Worm (Caenorhabditis elegans) whole organism, L1 larva: Measurements from ENCODE around the gene ZC412.3.

Experiments
- C34B4.2 ChIP-seq: sonication (generic microtip); optimal IDR thresholded peaks from 2 replicates; lab custom pipeline; 2017; ENCODE audit warnings: mild to moderate bottlenecking, missing genetic modification characterization, missing compliant biosample characterization
- F16B12.6 ChIP-seq: fragments of 150-350 bp; optimal IDR thresholded peaks from 2 replicates; lab custom pipeline; 2014; ENCODE audit warnings: missing biosample characterization, missing genetic modification characterization
- aha-1 ChIP-seq: fragments of 150-350 bp; optimal IDR thresholded peaks from 2 replicates; lab custom pipeline; 2014; ENCODE audit warnings: missing biosample characterization, missing genetic modification characterization
- ama-1 ChIP-seq: fragments of 150-350 bp; optimal IDR thresholded peaks from 2 replicates; lab custom pipeline; 2014
- blmp-1 ChIP-seq: fragments of 150-350 bp; optimal IDR thresholded peaks from 2 replicates; lab custom pipeline; 2014; ENCODE audit warnings: missing biosample characterization, missing genetic modification characterization
- ceh-8 ChIP-seq: fragments of 200-800 bp; sonication (Bioruptor generic); optimal IDR thresholded peaks from 2 replicates; lab custom pipeline; 2018; ENCODE audit warnings: mild to moderate bottlenecking, missing genetic modification characterization, moderate library complexity, missing compliant biosample characterization
- ceh-82 ChIP-seq, 3 experiments: fragments of 150-350 bp in 1 of 3; sonication (generic microtip) in 2 of 3; optimal IDR thresholded peaks; 2 replicates each; lab custom pipeline; 2014 to 2017; ENCODE audit warnings: missing biosample characterization in 3 of 3, missing genetic modification characterization in 3 of 3
- ceh-90 ChIP-seq: sonication (generic microtip); optimal IDR thresholded peaks from 2 replicates; lab custom pipeline; 2016; ENCODE audit warnings: missing genetic modification characterization, missing compliant biosample characterization
- ces-1 ChIP-seq: fragments of 150-350 bp; optimal IDR thresholded peaks from 2 replicates; lab custom pipeline; 2014; ENCODE audit warnings: missing biosample characterization, missing genetic modification reagents, missing genetic modification characterization
- dpl-1 ChIP-seq, 3 experiments: fragments of 150-350 bp in 2 of 3; sonication (generic microtip) in 1 of 3; optimal IDR thresholded peaks; 2 replicates each; lab custom pipeline; 2014 to 2017; ENCODE audit warnings: missing biosample characterization in 3 of 3, missing genetic modification characterization in 3 of 3, missing genetic modification reagents in 3 of 3
- dsc-1 ChIP-seq: sonication (generic microtip); optimal IDR thresholded peaks from 2 replicates; lab custom pipeline; 2016; ENCODE audit warnings: mild to moderate bottlenecking, missing genetic modification characterization, missing compliant biosample characterization
- efl-1 ChIP-seq, 4 experiments: fragments of 150-350 bp; optimal IDR thresholded peaks in 3 of 4; peaks in 1 of 4; 1 replicate in 1 of 4; 2 replicates in 3 of 4; lab custom pipeline; 2014; ENCODE audit warnings: missing biosample characterization in 2 of 4, missing genetic modification characterization in 2 of 4, missing genetic modification reagents in 2 of 4
- egl-27 ChIP-seq, 2 experiments: fragments of 150-350 bp in 1 of 2; sonication (generic microtip); optimal IDR thresholded peaks; 3 replicates each; lab custom pipeline; 2017 to 2018; ENCODE audit warnings: missing biosample characterization in 2 of 2, missing genetic modification characterization in 2 of 2, missing genetic modification reagents in 2 of 2
- elt-2 ChIP-seq: sonication (generic microtip); optimal IDR thresholded peaks from 2 replicates; lab custom pipeline; 2016; ENCODE audit warnings: missing genetic modification characterization, mild to moderate bottlenecking, inconsistent platforms, missing compliant biosample characterization, missing genetic modification reagents
- elt-3 ChIP-seq, 6 experiments: fragments of 150-350 bp in 1 of 6; sonication (generic microtip); optimal IDR thresholded peaks; 2 replicates each; lab custom pipeline; 2017 to 2018; ENCODE audit warnings: missing biosample characterization in 6 of 6, missing genetic modification characterization in 6 of 6, inconsistent platforms in 1 of 6
- fkh-10 ChIP-seq: sonication (generic microtip); optimal IDR thresholded peaks from 2 replicates; lab custom pipeline; 2017; ENCODE audit warnings: missing biosample characterization, missing genetic modification reagents, missing genetic modification characterization
- hlh-17 ChIP-seq: fragments of 200-800 bp; sonication (Bioruptor generic); optimal IDR thresholded peaks from 2 replicates; lab custom pipeline; 2018; ENCODE audit warnings: missing genetic modification characterization, mild to moderate bottlenecking, missing compliant biosample characterization, moderate library complexity, borderline replicate concordance
- lin-13 ChIP-seq: fragments of 150-350 bp; optimal IDR thresholded peaks from 2 replicates; lab custom pipeline; 2014; ENCODE audit warnings: missing biosample characterization, missing genetic modification reagents, missing genetic modification characterization
- lin-14 ChIP-seq: fragments of 200-800 bp; sonication (Bioruptor generic); optimal IDR thresholded peaks from 2 replicates; lab custom pipeline; 2018; ENCODE audit warnings: mild to moderate bottlenecking, missing genetic modification characterization, moderate library complexity, missing compliant biosample characterization
- lin-35 ChIP-seq, 2 experiments: fragments of 150-350 bp; optimal IDR thresholded peaks; 2 replicates each; lab custom pipeline; 2014; ENCODE audit warnings: missing biosample characterization in 2 of 2, missing genetic modification characterization in 2 of 2, missing genetic modification reagents in 2 of 2
- lin-39 ChIP-seq: fragments of 150-350 bp; optimal IDR thresholded peaks from 2 replicates; lab custom pipeline; 2014; ENCODE audit warnings: missing biosample characterization, missing genetic modification reagents, missing genetic modification characterization
- lsy-2 ChIP-seq, 2 experiments: fragments of 150-350 bp; optimal IDR thresholded peaks; 2 replicates each; lab custom pipeline; 2014; ENCODE audit warnings: missing biosample characterization in 2 of 2, missing genetic modification characterization in 2 of 2
- mab-9 ChIP-seq: fragments of 200-800 bp; sonication (Bioruptor generic); IDR thresholded peaks from 2 replicates; pipeline ENCODE4 v1.3.6; 2022; ENCODE audit warnings: missing genetic modification reagents, missing genetic modification characterization, missing compliant biosample characterization
- nhr-19 ChIP-seq: fragments of 200-800 bp; sonication (Bioruptor generic); conservative IDR thresholded peaks from 2 replicates; pipeline ENCODE4 v1.3.6; 2022; ENCODE audit warnings: missing genetic modification characterization, missing compliant biosample characterization
- nhr-20 ChIP-seq: sonication (generic microtip); optimal IDR thresholded peaks from 2 replicates; lab custom pipeline; 2016; ENCODE audit warnings: mild to moderate bottlenecking, missing genetic modification characterization, missing compliant biosample characterization
- nhr-28 ChIP-seq: fragments of 150-350 bp; optimal IDR thresholded peaks from 2 replicates; lab custom pipeline; 2014; ENCODE audit warnings: missing biosample characterization, missing genetic modification characterization
- nhr-47 ChIP-seq: sonication (generic microtip); optimal IDR thresholded peaks from 2 replicates; lab custom pipeline; 2016; ENCODE audit warnings: mild to moderate bottlenecking, missing genetic modification characterization, moderate library complexity, missing compliant biosample characterization
- nhr-71 ChIP-seq: sonication (generic microtip); optimal IDR thresholded peaks from 2 replicates; lab custom pipeline; 2016; ENCODE audit warnings: mild to moderate bottlenecking, missing genetic modification characterization, moderate library complexity, missing compliant biosample characterization
- nhr-76 ChIP-seq: sonication (generic microtip); optimal IDR thresholded peaks from 2 replicates; lab custom pipeline; 2017; ENCODE audit warnings: missing biosample characterization, missing genetic modification characterization
- nhr-77 ChIP-seq: fragments of 150-350 bp; optimal IDR thresholded peaks from 2 replicates; lab custom pipeline; 2014; ENCODE audit warnings: missing biosample characterization, missing genetic modification characterization
- nhr-84 ChIP-seq: sonication (generic microtip); optimal IDR thresholded peaks from 2 replicates; lab custom pipeline; 2017; ENCODE audit warnings: missing biosample characterization, missing genetic modification characterization
- nhr-85 ChIP-seq: sonication (generic microtip); peaks from one replicate; lab custom pipeline; 2016; ENCODE audit warnings: missing genetic modification characterization, inconsistent platforms, missing compliant biosample characterization
- pax-3 ChIP-seq: fragments of 200-800 bp; sonication (Bioruptor generic); optimal IDR thresholded peaks from 2 replicates; lab custom pipeline; 2018; ENCODE audit warnings: mild to moderate bottlenecking, missing genetic modification characterization, moderate library complexity, missing compliant biosample characterization
- rnt-1 ChIP-seq: sonication (generic microtip); optimal IDR thresholded peaks from 2 replicates; lab custom pipeline; 2016; ENCODE audit warnings: mild to moderate bottlenecking, missing genetic modification characterization, moderate library complexity, missing compliant biosample characterization
- snpc-4 ChIP-seq: fragments of 150-350 bp; optimal IDR thresholded peaks from 2 replicates; lab custom pipeline; 2014; ENCODE audit warnings: missing biosample characterization, missing genetic modification characterization
- snu-23 ChIP-seq: sonication (generic microtip); optimal IDR thresholded peaks from 2 replicates; lab custom pipeline; 2016; ENCODE audit warnings: missing genetic modification characterization, missing compliant biosample characterization
- sptf-1 ChIP-seq: fragments of 150-350 bp; optimal IDR thresholded peaks from 2 replicates; lab custom pipeline; 2014; ENCODE audit warnings: missing biosample characterization, missing genetic modification characterization
- swsn-7 ChIP-seq: sonication (generic microtip); optimal IDR thresholded peaks from 2 replicates; lab custom pipeline; 2016; ENCODE audit warnings: missing genetic modification characterization, missing compliant biosample characterization
- unc-98 ChIP-seq: fragments of 200-800 bp; sonication (Bioruptor generic); IDR thresholded peaks from 2 replicates; pipeline ENCODE4 v1.3.6; 2022; ENCODE audit warnings: missing genetic modification characterization, missing compliant biosample characterization
- xbp-1 ChIP-seq: sonication (generic microtip); optimal IDR thresholded peaks from 2 replicates; lab custom pipeline; 2016; ENCODE audit warnings: missing genetic modification characterization, missing compliant biosample characterization
- ztf-11 ChIP-seq, 2 experiments: sonication (generic microtip); optimal IDR thresholded peaks; 2 replicates each; lab custom pipeline; 2016 to 2017; ENCODE audit warnings: missing genetic modification characterization in 2 of 2, missing biosample characterization in 1 of 2, missing compliant biosample characterization in 1 of 2

ZC412.3 gene

DNA sequence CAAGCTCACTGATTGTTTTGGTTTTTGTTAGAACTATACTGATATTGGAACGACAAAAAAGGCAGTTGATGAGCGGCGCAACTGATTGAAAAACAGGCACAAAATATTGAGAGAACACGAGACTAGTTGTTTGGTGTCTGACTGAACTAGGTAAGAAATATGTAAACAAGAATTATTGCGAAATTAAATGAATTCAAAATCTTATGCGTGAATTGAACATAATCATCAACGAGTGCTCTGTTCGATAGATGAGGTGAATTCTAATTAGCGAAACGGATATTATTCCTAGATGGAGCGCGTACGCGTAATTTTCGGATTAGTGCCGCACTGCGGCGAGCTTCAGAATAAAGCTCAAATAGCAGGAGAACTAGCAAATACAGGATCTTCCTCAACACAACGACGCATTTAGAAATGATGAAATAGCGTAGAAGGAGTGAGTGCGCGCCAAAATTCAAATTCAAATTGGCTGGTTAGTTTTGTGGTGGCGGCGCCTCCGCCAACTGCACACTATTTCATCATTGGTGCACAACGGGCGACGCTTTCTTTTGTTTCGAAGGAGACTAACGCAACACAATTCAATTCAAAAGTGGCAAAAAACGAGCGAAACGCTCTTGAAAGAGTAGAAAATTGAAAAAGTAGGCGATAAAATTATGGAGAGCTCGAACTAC is 39.1 kb downstream of the ZC412.3 start:
- TF ChIP-seq lin-35 (GFP tag; optimal IDR thresholded peaks at IDR 0.05; lab: Kevin White, UChicago) (peak in 1 of 2 experiments; percentile 7), nhr-84 (tag; lab: Kevin White, UChicago) (no peak), lin-14 (GFP tag; lab: Kevin White, UChicago) (peak; percentile 23), ceh-90 (tag; lab: Kevin White, UChicago) (no peak), efl-1 (optimal IDR thresholded peaks at IDR 0.05; lab: Kevin White, UChicago) (peak in 1 of 2 experiments; percentile 19), efl-1 (GFP tag; optimal IDR thresholded peaks at IDR 0.05 in 1 of 2; lab: Kevin White, UChicago) (peak; percentile 6 to 85), dpl-1 (GFP tag; optimal IDR thresholded peaks at IDR 0.05; lab: Kevin White, UChicago) (peak in 1 of 3 experiments; percentile 5), unc-98 (no peak), ceh-82 (tag; optimal IDR thresholded peaks at IDR 0.05; lab: Kevin White, UChicago) (peak in 1 of 3 experiments; percentile 26), fkh-10 (GFP tag; lab: Kevin White, UChicago) (peak; percentile 59), snu-23 (GFP tag; lab: Kevin White, UChicago) (no peak)
- TF ChIP-seq, all 84 proteins: peak for 6

ce11 chrV:14831460-14832120 is 39.8 kb downstream of the ZC412.3 start:
- TF ChIP-seq snpc-4 = no peak
- TF ChIP-seq mab-9 (GFP tag; lab: Robert Waterston, UW) = no peak
- TF ChIP-seq dsc-1 (tag; lab: Kevin White, UChicago) = no peak
- no peak for TF ChIP-seq aha-1 (tag; lab: Kevin White, UChicago)
- TF ChIP-seq nhr-20 (tag; lab: Kevin White, UChicago) = peak; percentile 36
- peak; percentile 58 for TF ChIP-seq nhr-19 (GFP tag; lab: Robert Waterston, UW)
- peak; percentile 1 for TF ChIP-seq xbp-1
- peak; percentile 62 for TF ChIP-seq lin-14 (GFP tag; lab: Kevin White, UChicago)
- TF ChIP-seq snu-23 (GFP tag; lab: Kevin White, UChicago) = peak; percentile 2
- no peak for TF ChIP-seq ztf-11 (tag; optimal IDR thresholded peaks at IDR 0.05; lab: Kevin White, UChicago)
- no peak for TF ChIP-seq nhr-76 (tag; lab: Kevin White, UChicago)
- TF ChIP-seq nhr-47 (tag; lab: Kevin White, UChicago) = peak; percentile 16
- no peak for TF ChIP-seq C34B4.2
- peak; percentile 75 for TF ChIP-seq blmp-1 (tag; lab: Kevin White, UChicago)
- TF ChIP-seq elt-3 (tag; optimal IDR thresholded peaks at IDR 0.05; lab: Kevin White, UChicago) = peak in 3 of 6 experiments; percentile 15 to 70 (median 55)
- TF ChIP-seq egl-27 (tag; optimal IDR thresholded peaks at IDR 0.05; lab: Kevin White, UChicago) = no peak
- no peak for TF ChIP-seq lsy-2 (tag; optimal IDR thresholded peaks at IDR 0.05; lab: Kevin White, UChicago)
- TF ChIP-seq swsn-7 (tag; lab: Kevin White, UChicago) = no peak
- peak; percentile 44 for TF ChIP-seq nhr-71 (tag; lab: Kevin White, UChicago)
- TF ChIP-seq elt-2 = no peak
- TF ChIP-seq ceh-90 (tag; lab: Kevin White, UChicago) = no peak
- TF ChIP-seq nhr-84 (tag; lab: Kevin White, UChicago) = no peak
- TF ChIP-seq nhr-77 (tag; lab: Kevin White, UChicago) = no peak
- peak in 1 of 2 experiments; percentile 15 for TF ChIP-seq lin-35 (GFP tag; optimal IDR thresholded peaks at IDR 0.05; lab: Kevin White, UChicago)
- no peak for TF ChIP-seq hlh-17 (GFP tag; lab: Kevin White, UChicago)
- peak; percentile 85 for TF ChIP-seq nhr-85 (tag; lab: Kevin White, UChicago)
- TF ChIP-seq rnt-1 (tag; lab: Kevin White, UChicago) = peak; percentile 31
- no peak for TF ChIP-seq lin-13
- no peak for TF ChIP-seq pax-3 (tag; lab: Kevin White, UChicago)
- peak; percentile 35 for TF ChIP-seq ama-1 (lab: Kevin White, UChicago)
- TF ChIP-seq F16B12.6 = no peak
- TF ChIP-seq nhr-28 (tag; lab: Kevin White, UChicago) = no peak
- TF ChIP-seq sptf-1 = no peak
- TF ChIP-seq unc-98 = no peak
- TF ChIP-seq lin-39 (tag; lab: Kevin White, UChicago) = no peak
- TF ChIP-seq ceh-8 (GFP tag; lab: Kevin White, UChicago) = no peak
- TF ChIP-seq efl-1 (optimal IDR thresholded peaks at IDR 0.05; lab: Kevin White, UChicago) = no peak
- TF ChIP-seq efl-1 (GFP tag; optimal IDR thresholded peaks at IDR 0.05 in 1 of 2; lab: Kevin White, UChicago) = peak in 1 of 2 experiments; percentile 31
- TF ChIP-seq ces-1 = no peak
